Fruit fly (Drosophila melanogaster) whole organism, prepupa: ENCODE results near the gene bun.
A peak's percentile ranks its signal among the peaks of the same experiment; 100 is the strongest.

Experiments
- CG11762 ChIP-seq: fragments of 200-800 bp; sonication (Bioruptor generic); optimal IDR thresholded peaks from 3 replicates; lab custom pipeline; 2016; ENCODE audit warnings: missing biosample characterization, missing genetic modification characterization; ENCODE audit not compliant: insufficient read depth
- CG11902 ChIP-seq: fragments of 200-800 bp; sonication (Bioruptor generic); optimal IDR thresholded peaks from 3 replicates; lab custom pipeline; 2016; ENCODE audit warnings: missing biosample characterization, missing genetic modification characterization
- CG15336 ChIP-seq: fragments of 200-800 bp; sonication (Bioruptor generic); IDR thresholded peaks from 2 replicates; pipeline ENCODE4 v1.3.6; 2022; ENCODE audit warnings: missing biosample characterization, missing genetic modification characterization
- CG16779 ChIP-seq: fragments of 200-800 bp; sonication (Bioruptor generic); optimal IDR thresholded peaks from 3 replicates; lab custom pipeline; 2017; ENCODE audit warnings: missing biosample characterization, mild to moderate bottlenecking, missing genetic modification characterization
- CG3032 ChIP-seq: fragments of 200-800 bp; optimal IDR thresholded peaks from 2 replicates; lab custom pipeline; 2019; ENCODE audit warnings: missing biosample characterization, mild to moderate bottlenecking, missing genetic modification characterization, moderate library complexity
- CG31627 ChIP-seq: fragments of 200-800 bp; sonication (Bioruptor generic); optimal IDR thresholded peaks from 3 replicates; lab custom pipeline; 2016; ENCODE audit warnings: missing biosample characterization, missing genetic modification characterization
- CG32006 ChIP-seq: fragments of 200-800 bp; sonication (Bioruptor generic); optimal IDR thresholded peaks from 3 replicates; lab custom pipeline; 2017; ENCODE audit warnings: missing biosample characterization, mild to moderate bottlenecking, missing genetic modification characterization
- CG34406 ChIP-seq: fragments of 200-800 bp; sonication (Bioruptor generic); optimal IDR thresholded peaks from 3 replicates; lab custom pipeline; 2016; ENCODE audit warnings: missing biosample characterization, missing genetic modification characterization
- CG3919 ChIP-seq: fragments of 200-800 bp; sonication (Bioruptor generic); optimal IDR thresholded peaks from 3 replicates; lab custom pipeline; 2016; ENCODE audit warnings: missing biosample characterization, missing genetic modification characterization
- CG4318 ChIP-seq: fragments of 200-800 bp; sonication (Bioruptor generic); optimal IDR thresholded peaks from 3 replicates; lab custom pipeline; 2017; ENCODE audit warnings: missing biosample characterization, mild to moderate bottlenecking, missing genetic modification characterization
- CG6276 ChIP-seq: fragments of 200-800 bp; sonication (Bioruptor generic); optimal IDR thresholded peaks from 2 replicates; lab custom pipeline; 2017; ENCODE audit warnings: missing biosample characterization, mild to moderate bottlenecking, missing genetic modification characterization
- CG6792 ChIP-seq: fragments of 200-800 bp; sonication (Bioruptor generic); optimal IDR thresholded peaks from 3 replicates; lab custom pipeline; 2016; ENCODE audit warnings: missing biosample characterization, missing genetic modification characterization
- CG6808 ChIP-seq: fragments of 200-800 bp; sonication (Bioruptor generic); optimal IDR thresholded peaks from 3 replicates; lab custom pipeline; 2017; ENCODE audit warnings: missing biosample characterization, missing genetic modification characterization, mild to moderate bottlenecking, moderate library complexity, missing genetic modification reagents
- CG6854 ChIP-seq: fragments of 200-800 bp; sonication (Bioruptor generic); optimal IDR thresholded peaks from 2 replicates; lab custom pipeline; 2017; ENCODE audit warnings: missing biosample characterization, mild to moderate bottlenecking, missing genetic modification characterization
- CG8119 ChIP-seq: fragments of 200-800 bp; sonication (Bioruptor generic); IDR thresholded peaks from 3 replicates; pipeline ENCODE4 v1.3.6; 2022; ENCODE audit warnings: missing biosample characterization, missing genetic modification characterization
- CG8319 ChIP-seq: fragments of 200-800 bp; sonication (Bioruptor generic); optimal IDR thresholded peaks from 3 replicates; lab custom pipeline; 2016; ENCODE audit warnings: missing biosample characterization, missing genetic modification characterization
- Eip93F ChIP-seq: fragments of 200-800 bp; sonication (Bioruptor generic); optimal IDR thresholded peaks from 2 replicates; lab custom pipeline; 2016; ENCODE audit warnings: missing biosample characterization, mild to moderate bottlenecking, missing genetic modification characterization
- Ets21C ChIP-seq: fragments of 200-800 bp; sonication (Bioruptor generic); optimal IDR thresholded peaks from 3 replicates; lab custom pipeline; 2016; ENCODE audit warnings: missing biosample characterization, missing genetic modification characterization
- Ets96B ChIP-seq: fragments of 200-800 bp; optimal IDR thresholded peaks from 2 replicates; lab custom pipeline; 2019; ENCODE audit warnings: missing biosample characterization, mild to moderate bottlenecking, missing genetic modification characterization, moderate library complexity
- Gug ChIP-seq: fragments of 200-800 bp; sonication (Bioruptor generic); IDR thresholded peaks from 2 replicates; pipeline ENCODE4 v1.3.6; 2022; ENCODE audit warnings: missing biosample characterization, missing genetic modification characterization
- Hr38 ChIP-seq: sonication (Bioruptor generic); optimal IDR thresholded peaks from 2 replicates; lab custom pipeline; 2016; ENCODE audit warnings: missing biosample characterization, missing genetic modification characterization
- Hr39 ChIP-seq: fragments of 200-800 bp; sonication (Bioruptor generic); optimal IDR thresholded peaks from 2 replicates; lab custom pipeline; 2016; ENCODE audit warnings: missing biosample characterization, missing genetic modification characterization
- Hr4 ChIP-seq: fragments of 200-800 bp; sonication (Bioruptor generic); optimal IDR thresholded peaks from 3 replicates; lab custom pipeline; 2016; ENCODE audit warnings: missing biosample characterization, missing genetic modification characterization
- Lpt ChIP-seq: fragments of 200-800 bp; sonication (Bioruptor generic); optimal IDR thresholded peaks from 3 replicates; lab custom pipeline; 2016; ENCODE audit warnings: missing biosample characterization, missing genetic modification characterization
- Met ChIP-seq: fragments of 200-800 bp; sonication (Bioruptor generic); optimal IDR thresholded peaks from 3 replicates; lab custom pipeline; 2016; ENCODE audit warnings: missing biosample characterization, missing genetic modification characterization
- OdsH ChIP-seq: fragments of 200-800 bp; sonication (Bioruptor generic); optimal IDR thresholded peaks from 3 replicates; lab custom pipeline; 2016; ENCODE audit warnings: missing biosample characterization, missing genetic modification characterization
- Smox ChIP-seq: fragments of 200-800 bp; sonication (Bioruptor generic); optimal IDR thresholded peaks from 3 replicates; lab custom pipeline; 2016; ENCODE audit warnings: missing biosample characterization, missing genetic modification characterization
- Sox102F ChIP-seq: fragments of 200-800 bp; sonication (Bioruptor generic); optimal IDR thresholded peaks from 2 replicates; lab custom pipeline; 2016; ENCODE audit warnings: missing biosample characterization, mild to moderate bottlenecking, missing genetic modification characterization
- Sox14 ChIP-seq: fragments of 200-800 bp; sonication (Bioruptor generic); optimal IDR thresholded peaks from 3 replicates; lab custom pipeline; 2016; ENCODE audit warnings: missing biosample characterization, missing genetic modification characterization
- Sox15 ChIP-seq: fragments of 200-800 bp; sonication (Bioruptor generic); optimal IDR thresholded peaks from 3 replicates; lab custom pipeline; 2016; ENCODE audit warnings: missing biosample characterization, missing genetic modification characterization
- achi ChIP-seq: fragments of 200-800 bp; sonication (Bioruptor generic); optimal IDR thresholded peaks from 3 replicates; lab custom pipeline; 2016; ENCODE audit warnings: missing biosample characterization, missing genetic modification characterization
- dac ChIP-seq: fragments of 200-800 bp; sonication (Bioruptor generic); optimal IDR thresholded peaks from 2 replicates; lab custom pipeline; 2017; ENCODE audit warnings: missing biosample characterization, mild to moderate bottlenecking, missing genetic modification characterization
- dsx ChIP-seq: fragments of 200-800 bp; optimal IDR thresholded peaks from 3 replicates; lab custom pipeline; 2019; ENCODE audit warnings: missing biosample characterization, mild to moderate bottlenecking, missing genetic modification characterization, moderate library complexity; ENCODE audit not compliant: poor library complexity, severe bottlenecking
- eg ChIP-seq: fragments of 200-800 bp; sonication (Bioruptor generic); IDR thresholded peaks from 3 replicates; pipeline ENCODE4 v1.3.6; 2022; ENCODE audit warnings: missing biosample characterization, missing genetic modification characterization
- esn ChIP-seq: fragments of 200-800 bp; sonication (Bioruptor generic); optimal IDR thresholded peaks from 2 replicates; lab custom pipeline; 2016; ENCODE audit warnings: missing biosample characterization, mild to moderate bottlenecking, missing genetic modification characterization, moderate library complexity
- fd59A ChIP-seq: fragments of 200-800 bp; sonication (Bioruptor generic); optimal IDR thresholded peaks from 2 replicates; lab custom pipeline; 2017; ENCODE audit warnings: missing biosample characterization, mild to moderate bottlenecking, missing genetic modification characterization, missing genetic modification reagents
- fd85E ChIP-seq: fragments of 200-800 bp; sonication (Bioruptor generic); optimal IDR thresholded peaks from 3 replicates; lab custom pipeline; 2016; ENCODE audit warnings: missing biosample characterization, missing genetic modification characterization
- fkh ChIP-seq: fragments of 200-800 bp; sonication (Bioruptor generic); optimal IDR thresholded peaks from 3 replicates; lab custom pipeline; 2017; ENCODE audit warnings: missing biosample characterization, mild to moderate bottlenecking, missing genetic modification characterization, moderate library complexity
- lz ChIP-seq: fragments of 200-800 bp; sonication (Bioruptor generic); optimal IDR thresholded peaks from 3 replicates; lab custom pipeline; 2016; ENCODE audit warnings: missing biosample characterization, missing genetic modification characterization
- pdm3 ChIP-seq: fragments of 200-800 bp; sonication (Bioruptor generic); optimal IDR thresholded peaks from 3 replicates; lab custom pipeline; 2016; ENCODE audit warnings: missing biosample characterization, missing genetic modification characterization
- salr ChIP-seq, 2 experiments: fragments of 200-800 bp; sonication (Bioruptor generic); optimal IDR thresholded peaks; 3 replicates each; lab custom pipeline; 2016 to 2018; ENCODE audit warnings: missing biosample characterization in 2 of 2, missing genetic modification characterization in 2 of 2, mild to moderate bottlenecking in 1 of 2
- svp ChIP-seq: fragments of 200-800 bp; sonication (Bioruptor generic); peaks from one replicate; lab custom pipeline; 2016; ENCODE audit warnings: missing biosample characterization, missing genetic modification characterization
- topi ChIP-seq: fragments of 200-800 bp; sonication (Bioruptor generic); optimal IDR thresholded peaks from 3 replicates; lab custom pipeline; 2016; ENCODE audit warnings: missing biosample characterization, missing genetic modification characterization
- vri ChIP-seq: fragments of 200-800 bp; sonication (Bioruptor generic); optimal IDR thresholded peaks from 3 replicates; lab custom pipeline; 2016; ENCODE audit warnings: missing biosample characterization, mild to moderate bottlenecking, missing genetic modification characterization

Gene bun

DNA sequence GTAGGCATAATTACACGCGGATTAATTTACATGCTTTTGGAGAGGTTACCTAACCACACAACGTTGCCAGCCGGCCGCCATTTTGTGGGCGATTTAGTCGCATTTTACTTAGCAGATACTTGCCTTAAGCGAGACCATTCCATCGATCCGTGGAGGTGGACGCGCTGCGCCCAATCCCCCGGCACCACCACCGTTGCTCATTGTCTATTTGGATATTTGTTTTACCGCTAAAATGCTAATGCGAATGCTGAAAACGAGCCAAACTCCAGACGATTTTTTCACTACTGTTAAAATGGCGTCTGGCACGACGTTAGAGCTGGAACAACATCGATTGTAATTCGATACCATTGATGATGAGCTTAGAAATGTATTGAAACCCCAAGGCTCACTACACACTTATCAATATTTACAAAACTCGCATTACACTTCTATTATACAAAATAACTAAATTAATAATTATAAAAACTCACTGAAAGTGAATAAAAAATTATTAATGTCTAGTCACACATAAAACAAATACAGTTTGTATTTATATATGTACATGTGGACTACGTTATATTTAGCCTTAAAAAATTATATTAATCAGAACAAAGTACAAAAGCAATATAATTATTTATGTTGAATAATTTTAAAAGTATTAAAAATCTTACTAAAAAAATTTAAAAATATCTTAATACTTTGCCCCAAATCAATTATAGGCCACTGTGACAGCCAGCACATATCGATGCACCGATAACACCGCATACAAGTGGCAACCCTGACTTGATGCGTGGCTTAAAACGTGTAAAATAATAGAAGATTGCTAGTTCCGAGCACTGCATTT lies 112.5 kb downstream of the bun start, which contains the start of gene eRF3 (continued):
- TF ChIP-seq CG6808 (GFP tag; lab: Kevin White, UChicago) (peak; percentile 37), CG11902 (GFP tag; lab: Kevin White, UChicago) (peak; percentile 39), CG31627 (peak; percentile 26), dac (GFP tag; lab: Kevin White, UChicago) (peak; percentile 36), CG3919 (GFP tag; lab: Kevin White, UChicago) (peak; percentile 58), fd59A (no peak), Hr38 (GFP tag; lab: Kevin White, UChicago) (no peak), esn (GFP tag; lab: Kevin White, UChicago) (peak; percentile 68), CG15336 (GFP tag; lab: Robert Waterston, UW) (peak; percentile 67), Sox15 (GFP tag; lab: Kevin White, UChicago) (peak; percentile 38)

DNA sequence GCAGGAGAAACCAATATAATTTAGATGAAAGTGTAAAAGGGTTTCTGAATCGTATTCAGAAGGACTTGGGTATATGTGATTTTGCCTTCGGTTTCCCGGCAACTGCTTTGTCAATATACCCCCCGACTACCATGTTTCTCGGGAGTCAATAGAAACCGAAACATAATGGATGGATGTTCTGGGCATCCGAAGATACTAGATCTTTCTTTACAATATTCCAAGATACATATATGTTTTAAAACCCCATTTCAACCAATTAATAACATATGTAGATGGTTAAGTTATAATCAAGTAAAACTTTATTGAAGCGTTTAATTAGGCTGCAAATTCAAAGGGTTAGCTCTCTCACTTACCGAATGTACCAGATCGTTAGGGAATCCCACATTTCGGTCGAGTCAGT lies 115.6 kb downstream of the bun start, which contains the start of gene CG5435:
Gene CG5435, minus strand, starts transcription at position 101 of the 400 bp plus-strand sequence.
- TF ChIP-seq CG6276 (no peak), Hr39 (GFP tag; lab: Kevin White, UChicago) (no peak), fd85E (GFP tag; lab: Kevin White, UChicago) (no peak), CG3919 (GFP tag; lab: Kevin White, UChicago) (no peak), Hr4 (GFP tag; lab: Kevin White, UChicago) (no peak), dac (GFP tag; lab: Kevin White, UChicago) (no peak), Ets21C (GFP tag; lab: Kevin White, UChicago) (no peak), eg (GFP tag; lab: Robert Waterston, UW) (no peak), esn (GFP tag; lab: Kevin White, UChicago) (no peak), pdm3 (GFP tag; lab: Kevin White, UChicago) (no peak), Hr38 (GFP tag; lab: Kevin White, UChicago) (no peak), vri (GFP tag; lab: Kevin White, UChicago) (no peak), achi (GFP tag; lab: Kevin White, UChicago) (no peak), CG16779 (tag; lab: Kevin White, UChicago) (no peak), CG4318 (GFP tag; lab: Kevin White, UChicago) (no peak), Smox (no peak)

DNA sequence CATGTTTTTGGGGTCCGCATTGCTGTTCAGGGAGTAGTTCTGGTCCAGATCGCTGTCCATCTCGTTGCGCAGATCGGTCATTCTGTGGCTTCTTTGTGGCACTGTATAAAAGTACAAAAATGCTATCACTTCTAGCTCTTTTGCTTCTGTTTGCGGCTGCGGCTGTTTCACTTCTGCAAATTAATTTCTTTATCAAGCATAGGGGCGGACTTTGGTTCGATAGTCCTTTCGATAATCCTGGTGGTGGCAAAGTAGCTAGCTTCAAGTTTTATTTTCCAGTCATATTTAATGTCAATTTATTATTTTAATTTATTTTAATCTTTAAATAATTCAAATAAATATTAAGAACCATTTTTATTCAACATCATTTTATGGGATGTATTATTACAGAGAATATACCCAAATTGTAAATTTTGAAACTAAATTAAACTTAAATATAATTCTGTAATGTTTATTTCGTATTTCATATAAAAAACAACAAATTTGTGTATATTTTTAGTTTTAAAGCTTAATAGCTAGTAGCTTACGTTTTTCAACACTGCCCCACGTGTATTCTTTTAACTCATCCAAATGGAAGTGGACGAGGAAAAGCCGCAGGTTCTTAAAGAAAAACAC lies 118.8 kb downstream of the bun start, which contains the start of the genes CG5446 and Trm1:
Gene CG5446, minus strand, starts transcription at position 223 of the 615 bp plus-strand sequence.
Gene Trm1, plus strand, starts transcription at position 542 of the 615 bp plus-strand sequence.
- TF ChIP-seq CG8119 (GFP tag; lab: Robert Waterston, UW) (peak; percentile 42; the same call in 1 of the 3 replicates), CG4318 (GFP tag; lab: Kevin White, UChicago) (no peak), fkh (no peak), dsx (GFP tag; lab: Kevin White, UChicago) (peak; percentile 68), CG11762 (GFP tag; lab: Kevin White, UChicago) (no peak), dac (GFP tag; lab: Kevin White, UChicago) (peak; percentile 28), CG3032 (tag; lab: Kevin White, UChicago) (peak; percentile 70), fd85E (GFP tag; lab: Kevin White, UChicago) (no peak), Ets96B (tag; lab: Kevin White, UChicago) (peak; percentile 74), Hr38 (GFP tag; lab: Kevin White, UChicago) (no peak), Met (GFP tag; lab: Kevin White, UChicago) (peak; percentile 63), vri (GFP tag; lab: Kevin White, UChicago) (peak; percentile 40), Sox102F (GFP tag; lab: Kevin White, UChicago) (peak; percentile 48), svp (GFP tag; lab: Kevin White, UChicago) (no peak), topi (peak; percentile 17), CG11902 (GFP tag; lab: Kevin White, UChicago) (no peak), CG32006 (GFP tag; lab: Kevin White, UChicago) (peak; percentile 68), CG34406 (GFP tag; lab: Kevin White, UChicago) (peak; percentile 75), Eip93F (peak; percentile 18), Lpt (GFP tag; lab: Kevin White, UChicago) (peak; percentile 30), CG8319 (GFP tag; lab: Kevin White, UChicago) (peak; percentile 4), OdsH (peak; percentile 50), Hr4 (GFP tag; lab: Kevin White, UChicago) (peak; percentile 61), CG6792 (GFP tag; lab: Kevin White, UChicago) (peak; percentile 60), CG6854 (GFP tag; lab: Kevin White, UChicago) (peak; percentile 25), CG15336 (GFP tag; lab: Robert Waterston, UW) (peak; percentile 21; the same call in 1 of the 2 replicates), Gug (GFP tag; lab: Robert Waterston, UW) (no peak), lz (GFP tag; lab: Kevin White, UChicago) (peak; percentile 26), Sox14 (peak; percentile 18), salr (GFP tag; optimal IDR thresholded peaks at IDR 0.05; lab: Kevin White, UChicago) (peak in 1 of 2 experiments; percentile 79)
